Fruit fly (Drosophila melanogaster) whole organism, prepupa: ENCODE data around the gene Cdc45.

Source experiments
- Blimp-1 ChIP-seq: fragments of 200-800 bp; sonication (Bioruptor generic); optimal IDR thresholded peaks from 3 replicates; lab custom pipeline; 2017; ENCODE audit warnings: missing biosample characterization, missing genetic modification characterization, mild to moderate bottlenecking, moderate library complexity, missing genetic modification reagents
- CG10669 ChIP-seq: fragments of 200-800 bp; sonication (Bioruptor generic); optimal IDR thresholded peaks from 3 replicates; lab custom pipeline; 2018; ENCODE audit warnings: missing biosample characterization, mild to moderate bottlenecking, missing genetic modification characterization, moderate library complexity
- CG11762 ChIP-seq: fragments of 200-800 bp; sonication (Bioruptor generic); optimal IDR thresholded peaks from 3 replicates; lab custom pipeline; 2016; ENCODE audit warnings: missing biosample characterization, missing genetic modification characterization; ENCODE audit not compliant: insufficient read depth
- CG1621 ChIP-seq: fragments of 200-800 bp; sonication (Bioruptor generic); optimal IDR thresholded peaks from 3 replicates; lab custom pipeline; 2018; ENCODE audit warnings: missing biosample characterization, mild to moderate bottlenecking, missing genetic modification characterization
- CG31627 ChIP-seq: fragments of 200-800 bp; sonication (Bioruptor generic); optimal IDR thresholded peaks from 3 replicates; lab custom pipeline; 2016; ENCODE audit warnings: missing biosample characterization, missing genetic modification characterization
- CG32006 ChIP-seq: fragments of 200-800 bp; sonication (Bioruptor generic); optimal IDR thresholded peaks from 3 replicates; lab custom pipeline; 2017; ENCODE audit warnings: missing biosample characterization, mild to moderate bottlenecking, missing genetic modification characterization
- CG3919 ChIP-seq: fragments of 200-800 bp; sonication (Bioruptor generic); optimal IDR thresholded peaks from 3 replicates; lab custom pipeline; 2016; ENCODE audit warnings: missing biosample characterization, missing genetic modification characterization
- CG6163 ChIP-seq: fragments of 200-800 bp; sonication (Bioruptor generic); IDR thresholded peaks from 3 replicates; pipeline ENCODE4 v1.3.6; 2022; ENCODE audit warnings: missing biosample characterization, missing genetic modification characterization
- CG6792 ChIP-seq: fragments of 200-800 bp; sonication (Bioruptor generic); optimal IDR thresholded peaks from 3 replicates; lab custom pipeline; 2016; ENCODE audit warnings: missing biosample characterization, missing genetic modification characterization
- CG7368 ChIP-seq: fragments of 200-800 bp; sonication (Bioruptor generic); optimal IDR thresholded peaks from 3 replicates; lab custom pipeline; 2016; ENCODE audit warnings: missing biosample characterization, missing genetic modification characterization
- CG8119 ChIP-seq: fragments of 200-800 bp; sonication (Bioruptor generic); IDR thresholded peaks from 3 replicates; pipeline ENCODE4 v1.3.6; 2022; ENCODE audit warnings: missing biosample characterization, missing genetic modification characterization
- CG8319 ChIP-seq: fragments of 200-800 bp; sonication (Bioruptor generic); optimal IDR thresholded peaks from 3 replicates; lab custom pipeline; 2016; ENCODE audit warnings: missing biosample characterization, missing genetic modification characterization
- CG8632 ChIP-seq: fragments of 200-800 bp; sonication (Bioruptor generic); optimal IDR thresholded peaks from 3 replicates; lab custom pipeline; 2016; ENCODE audit warnings: missing biosample characterization, missing genetic modification characterization
- CG9139 ChIP-seq: fragments of 200-800 bp; sonication (Bioruptor generic); optimal IDR thresholded peaks from 3 replicates; lab custom pipeline; 2017; ENCODE audit warnings: missing biosample characterization, mild to moderate bottlenecking, missing genetic modification characterization
- Eip75B ChIP-seq: fragments of 200-800 bp; sonication (Bioruptor generic); optimal IDR thresholded peaks from 3 replicates; lab custom pipeline; 2016; ENCODE audit warnings: missing biosample characterization, missing genetic modification characterization
- Eip93F ChIP-seq: fragments of 200-800 bp; sonication (Bioruptor generic); optimal IDR thresholded peaks from 2 replicates; lab custom pipeline; 2016; ENCODE audit warnings: missing biosample characterization, mild to moderate bottlenecking, missing genetic modification characterization
- Hr4 ChIP-seq: fragments of 200-800 bp; sonication (Bioruptor generic); optimal IDR thresholded peaks from 3 replicates; lab custom pipeline; 2016; ENCODE audit warnings: missing biosample characterization, missing genetic modification characterization
- Lpt ChIP-seq: fragments of 200-800 bp; sonication (Bioruptor generic); optimal IDR thresholded peaks from 3 replicates; lab custom pipeline; 2016; ENCODE audit warnings: missing biosample characterization, missing genetic modification characterization
- OdsH ChIP-seq: fragments of 200-800 bp; sonication (Bioruptor generic); optimal IDR thresholded peaks from 3 replicates; lab custom pipeline; 2016; ENCODE audit warnings: missing biosample characterization, missing genetic modification characterization
- Smox ChIP-seq: fragments of 200-800 bp; sonication (Bioruptor generic); optimal IDR thresholded peaks from 3 replicates; lab custom pipeline; 2016; ENCODE audit warnings: missing biosample characterization, missing genetic modification characterization
- acj6 ChIP-seq: fragments of 200-800 bp; sonication (Bioruptor generic); optimal IDR thresholded peaks from 3 replicates; lab custom pipeline; 2016; ENCODE audit warnings: missing biosample characterization, missing genetic modification characterization
- dsx ChIP-seq: fragments of 200-800 bp; optimal IDR thresholded peaks from 3 replicates; lab custom pipeline; 2019; ENCODE audit warnings: missing biosample characterization, mild to moderate bottlenecking, missing genetic modification characterization, moderate library complexity; ENCODE audit not compliant: poor library complexity, severe bottlenecking
- fd59A ChIP-seq: fragments of 200-800 bp; sonication (Bioruptor generic); optimal IDR thresholded peaks from 2 replicates; lab custom pipeline; 2017; ENCODE audit warnings: missing biosample characterization, mild to moderate bottlenecking, missing genetic modification characterization, missing genetic modification reagents
- fkh ChIP-seq: fragments of 200-800 bp; sonication (Bioruptor generic); optimal IDR thresholded peaks from 3 replicates; lab custom pipeline; 2017; ENCODE audit warnings: missing biosample characterization, mild to moderate bottlenecking, missing genetic modification characterization, moderate library complexity
- net ChIP-seq: fragments of 200-800 bp; sonication (Bioruptor generic); optimal IDR thresholded peaks from 3 replicates; lab custom pipeline; 2016; ENCODE audit warnings: missing biosample characterization, missing genetic modification characterization
- pdm3 ChIP-seq: fragments of 200-800 bp; sonication (Bioruptor generic); optimal IDR thresholded peaks from 3 replicates; lab custom pipeline; 2016; ENCODE audit warnings: missing biosample characterization, missing genetic modification characterization
- salr ChIP-seq, 2 experiments: fragments of 200-800 bp; sonication (Bioruptor generic); optimal IDR thresholded peaks; 3 replicates each; lab custom pipeline; 2016 to 2018; ENCODE audit warnings: missing biosample characterization in 2 of 2, missing genetic modification characterization in 2 of 2, mild to moderate bottlenecking in 1 of 2
- spab ChIP-seq: fragments of 200-800 bp; sonication (Bioruptor generic); optimal IDR thresholded peaks from 2 replicates; lab custom pipeline; 2017; ENCODE audit warnings: missing biosample characterization, mild to moderate bottlenecking, missing genetic modification characterization, missing genetic modification reagents
- svp ChIP-seq: fragments of 200-800 bp; sonication (Bioruptor generic); peaks from one replicate; lab custom pipeline; 2016; ENCODE audit warnings: missing biosample characterization, missing genetic modification characterization
- vri ChIP-seq: fragments of 200-800 bp; sonication (Bioruptor generic); optimal IDR thresholded peaks from 3 replicates; lab custom pipeline; 2016; ENCODE audit warnings: missing biosample characterization, mild to moderate bottlenecking, missing genetic modification characterization

Gene Cdc45

DNA sequence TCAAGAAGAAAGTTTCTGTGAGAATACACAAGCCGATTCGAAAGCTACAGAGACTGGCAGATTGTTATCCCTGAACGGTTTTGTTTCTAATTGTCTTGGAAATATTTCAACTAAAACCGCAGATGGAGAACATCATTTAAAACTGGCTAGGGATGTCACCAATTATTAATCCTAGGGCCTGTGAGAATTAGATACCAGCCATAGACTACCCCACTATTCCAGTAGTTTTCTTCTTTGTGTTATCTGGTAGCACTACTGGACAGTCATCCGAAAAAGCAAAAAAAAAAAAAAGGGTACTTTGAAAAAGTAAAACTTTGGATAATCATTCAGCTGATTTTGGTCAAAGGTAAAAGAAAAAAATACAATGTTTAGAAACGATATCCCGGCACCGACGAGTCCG is 40.1 kb downstream of the Cdc45 start, which contains the start of gene CG18823:
Gene CG18823 (plus strand): TSS at position 301 of the 400 bp plus-strand sequence.
- TF ChIP-seq Eip75B (GFP tag; lab: Kevin White, UChicago), result no peak
- no peak for TF ChIP-seq CG8319
- no peak for TF ChIP-seq salr (GFP tag; optimal IDR thresholded peaks at IDR 0.05; lab: Kevin White, UChicago)
- no peak for TF ChIP-seq CG6163 (GFP tag; lab: Robert Waterston, UW)
- no peak for TF ChIP-seq pdm3 (GFP tag; lab: Kevin White, UChicago)
- TF ChIP-seq CG7368 (GFP tag; lab: Kevin White, UChicago), result no peak
- no peak for TF ChIP-seq spab (GFP tag; lab: Kevin White, UChicago)
- no peak for TF ChIP-seq Lpt (GFP tag; lab: Kevin White, UChicago)
- no peak for TF ChIP-seq net (GFP tag; lab: Kevin White, UChicago)
- no peak for TF ChIP-seq CG31627 (GFP tag; lab: Kevin White, UChicago)
- no peak for TF ChIP-seq dsx (GFP tag; lab: Kevin White, UChicago)
- TF ChIP-seq CG6792, result no peak
- no peak for TF ChIP-seq CG8119
- TF ChIP-seq acj6 (GFP tag; lab: Kevin White, UChicago), result no peak
- TF ChIP-seq Blimp-1 (GFP tag; lab: Kevin White, UChicago), result no peak
- no peak for TF ChIP-seq Hr4 (GFP tag; lab: Kevin White, UChicago)

- TF ChIP-seq CG11762 (GFP tag; lab: Kevin White, UChicago) (no peak), CG7368 (GFP tag; lab: Kevin White, UChicago) (no peak), CG6163 (GFP tag; lab: Robert Waterston, UW) (no peak), CG10669 (GFP tag; lab: Kevin White, UChicago) (no peak), CG3919 (GFP tag; lab: Kevin White, UChicago) (no peak), CG32006 (no peak), Blimp-1 (GFP tag; lab: Kevin White, UChicago) (no peak), Eip93F (GFP tag; lab: Kevin White, UChicago) (no peak), OdsH (GFP tag; lab: Kevin White, UChicago) (no peak), CG1621 (tag; lab: Kevin White, UChicago) (no peak), spab (GFP tag; lab: Kevin White, UChicago) (no peak), CG9139 (GFP tag; lab: Kevin White, UChicago) (no peak), fd59A (GFP tag; lab: Kevin White, UChicago) (no peak), Lpt (GFP tag; lab: Kevin White, UChicago) (no peak), Smox (GFP tag; lab: Kevin White, UChicago) (no peak), fkh (no peak), vri (GFP tag; lab: Kevin White, UChicago) (no peak), svp (no peak), CG8632 (no peak)
- TF ChIP-seq, all 60 proteins: peak for 0
These were observed 44.4 kb downstream of the Cdc45 start for dm6 chrX:985911-986310.
